Worm (Caenorhabditis elegans) whole organism, early embryonic: ENCODE data around the gene flp-4.

ENCODE experiments used
- B0310.2 ChIP-seq: sonication (generic microtip); optimal IDR thresholded peaks from 2 replicates; lab custom pipeline; 2016; ENCODE audit warnings: mild to moderate bottlenecking, missing genetic modification characterization, missing compliant biosample characterization
- F13C5.2 ChIP-seq: sonication (generic microtip); optimal IDR thresholded peaks from 2 replicates; lab custom pipeline; 2017; ENCODE audit warnings: mild to moderate bottlenecking, missing genetic modification characterization, inconsistent platforms, missing compliant biosample characterization
- aly-1 ChIP-seq: sonication (generic microtip); optimal IDR thresholded peaks from 2 replicates; lab custom pipeline; 2016; ENCODE audit warnings: missing genetic modification characterization, missing compliant biosample characterization
- ama-1 ChIP-seq: fragments of 150-350 bp; optimal IDR thresholded peaks from 2 replicates; lab custom pipeline; 2014
- ceh-13 ChIP-seq: fragments of 200-800 bp; sonication (Bioruptor generic); optimal IDR thresholded peaks from 2 replicates; lab custom pipeline; 2018; ENCODE audit warnings: mild to moderate bottlenecking, missing genetic modification characterization, missing compliant biosample characterization
- ceh-36 ChIP-seq: sonication (generic microtip); optimal IDR thresholded peaks from 2 replicates; lab custom pipeline; 2016; ENCODE audit warnings: missing genetic modification characterization, inconsistent platforms, missing compliant biosample characterization
- ets-7 ChIP-seq: sonication (generic microtip); optimal IDR thresholded peaks from 2 replicates; lab custom pipeline; 2016; ENCODE audit warnings: missing genotype, missing genetic modification characterization, missing compliant biosample characterization
- flt-1 ChIP-seq: fragments of 200-800 bp; sonication (Bioruptor generic); IDR thresholded peaks from 2 replicates; pipeline ENCODE4 v1.3.6; 2022; ENCODE audit warnings: missing genetic modification characterization, missing compliant biosample characterization
- hmbx-1 ChIP-seq: sonication (generic microtip); optimal IDR thresholded peaks from 2 replicates; lab custom pipeline; 2016; ENCODE audit warnings: mild to moderate bottlenecking, missing genetic modification characterization, missing compliant biosample characterization
- hmg-4 ChIP-seq: fragments of 200-800 bp; sonication (Bioruptor generic); optimal IDR thresholded peaks from 2 replicates; lab custom pipeline; 2018; ENCODE audit warnings: mild to moderate bottlenecking, missing genetic modification characterization, missing compliant biosample characterization
- hnd-1 ChIP-seq: sonication (generic microtip); optimal IDR thresholded peaks from 2 replicates; lab custom pipeline; 2016; ENCODE audit warnings: missing genetic modification characterization, missing compliant biosample characterization
- pes-1 ChIP-seq: fragments of 200-800 bp; sonication (Bioruptor generic); IDR thresholded peaks from 2 replicates; pipeline ENCODE4 v1.3.6; 2022; ENCODE audit warnings: missing genetic modification reagents, missing genetic modification characterization, missing compliant biosample characterization
- scrt-1 ChIP-seq: fragments of 200-800 bp; sonication (Bioruptor generic); IDR thresholded peaks from 2 replicates; pipeline ENCODE4 v1.3.6; 2022; ENCODE audit warnings: missing genetic modification characterization, missing compliant biosample characterization
- sea-1 ChIP-seq: fragments of 200-800 bp; sonication (Bioruptor generic); conservative IDR thresholded peaks from 2 replicates; pipeline ENCODE4 v1.3.6; 2022; ENCODE audit warnings: missing genetic modification characterization, missing compliant biosample characterization
- tbx-11 ChIP-seq: fragments of 200-800 bp; sonication (Bioruptor generic); IDR thresholded peaks from 2 replicates; pipeline ENCODE4 v1.3.6; 2022; ENCODE audit warnings: missing genetic modification characterization, missing compliant biosample characterization
- tbx-37 ChIP-seq: fragments of 200-800 bp; sonication (Bioruptor generic); conservative IDR thresholded peaks from 2 replicates; pipeline ENCODE4 v1.3.6; 2022; ENCODE audit warnings: missing genetic modification reagents, missing genetic modification characterization, missing compliant biosample characterization
- tra-4 ChIP-seq: sonication (generic microtip); optimal IDR thresholded peaks from 2 replicates; lab custom pipeline; 2017; ENCODE audit warnings: missing genetic modification characterization, missing compliant biosample characterization

Gene flp-4

DNA sequence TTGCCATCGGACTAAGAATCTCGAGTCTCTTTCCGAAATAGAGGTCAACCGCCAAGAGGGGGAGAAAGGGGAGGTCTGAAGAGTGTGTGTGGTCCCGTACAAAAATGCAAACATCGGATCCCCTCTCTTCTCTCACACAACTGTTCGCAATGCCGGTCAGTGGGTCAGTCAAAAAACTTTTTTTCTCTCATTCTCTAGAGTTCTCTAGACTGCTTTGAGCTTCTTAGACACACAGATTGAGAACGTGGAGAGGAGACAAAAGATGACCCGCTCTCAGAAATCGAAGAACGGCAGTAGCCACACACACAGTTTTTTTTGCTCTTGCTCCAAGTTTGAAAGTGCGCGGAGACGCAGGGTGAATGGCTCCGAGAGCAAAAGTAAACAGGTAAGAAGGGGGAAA lies 27.1 kb downstream of the flp-4 start:
- TF ChIP-seq scrt-1 (no peak), ceh-36 (tag; lab: Kevin White, UChicago) (no peak), tbx-11 (no peak), ama-1 (lab: Kevin White, UChicago) (no peak), sea-1 (no peak), B0310.2 (tag; lab: Kevin White, UChicago) (peak; percentile 29), flt-1 (no peak), pes-1 (peak; percentile 49; the same call in 1 of the 2 replicates), hnd-1 (tag; lab: Kevin White, UChicago) (no peak), hmg-4 (GFP tag; lab: Kevin White, UChicago) (peak; percentile 67), ets-7 (no peak)

DNA sequence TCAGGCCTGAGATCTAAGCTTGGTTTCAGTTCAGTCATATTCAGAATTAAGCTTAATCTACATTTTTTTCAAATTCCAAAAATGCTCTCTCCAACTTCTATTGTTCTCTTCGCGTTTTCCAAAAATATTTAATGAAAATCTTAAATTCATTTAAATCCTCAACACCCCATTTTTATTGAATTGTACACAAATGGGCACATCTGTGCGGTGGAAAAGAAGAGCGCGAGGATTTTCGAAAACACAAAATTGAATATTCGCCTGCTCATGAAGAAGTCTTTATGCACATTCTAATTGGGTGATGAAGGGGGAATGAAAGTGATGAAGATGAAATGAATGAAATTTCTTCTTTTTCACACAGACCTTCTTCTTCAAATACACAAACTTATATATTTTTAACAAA lies 35.8 kb downstream of the flp-4 start:
- TF ChIP-seq B0310.2 (tag; lab: Kevin White, UChicago) (no peak), hmg-4 (GFP tag; lab: Kevin White, UChicago) (no peak), flt-1 (no peak), sea-1 (no peak), hnd-1 (tag; lab: Kevin White, UChicago) (no peak), ama-1 (lab: Kevin White, UChicago) (no peak), F13C5.2 (tag; lab: Kevin White, UChicago) (no peak), ceh-13 (GFP tag; lab: Kevin White, UChicago) (no peak)

DNA sequence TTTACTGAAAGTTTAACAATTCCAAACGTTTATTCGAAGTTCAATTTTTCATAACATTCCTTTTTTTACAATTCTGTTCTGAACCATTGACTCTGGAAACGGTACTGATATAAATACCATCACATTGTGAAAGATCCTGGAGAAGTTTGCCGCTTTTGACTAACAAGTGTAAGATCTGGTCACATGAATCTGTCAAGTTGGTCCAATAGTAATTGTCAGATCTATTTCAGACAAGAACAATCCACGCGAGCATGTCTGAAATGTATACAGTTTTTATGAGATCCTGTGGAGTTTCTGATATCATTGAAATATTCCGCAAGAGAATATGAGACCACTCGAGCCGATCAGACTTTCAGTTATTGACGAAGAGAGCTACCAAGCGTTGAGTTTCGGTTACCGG lies 44.5 kb downstream of the flp-4 start:
- no peak for TF ChIP-seq ama-1 (lab: Kevin White, UChicago)
- no peak for TF ChIP-seq sea-1
- TF ChIP-seq pes-1 = no peak
- TF ChIP-seq tbx-37 (GFP tag; lab: Robert Waterston, UW) = no peak
- TF ChIP-seq hmbx-1 (tag; lab: Kevin White, UChicago) = no peak
- TF ChIP-seq ceh-13 (GFP tag; lab: Kevin White, UChicago) = no peak
- TF ChIP-seq tra-4 (tag; lab: Kevin White, UChicago) = no peak
- TF ChIP-seq flt-1 = no peak
- no peak for TF ChIP-seq hmg-4 (GFP tag; lab: Kevin White, UChicago)

DNA sequence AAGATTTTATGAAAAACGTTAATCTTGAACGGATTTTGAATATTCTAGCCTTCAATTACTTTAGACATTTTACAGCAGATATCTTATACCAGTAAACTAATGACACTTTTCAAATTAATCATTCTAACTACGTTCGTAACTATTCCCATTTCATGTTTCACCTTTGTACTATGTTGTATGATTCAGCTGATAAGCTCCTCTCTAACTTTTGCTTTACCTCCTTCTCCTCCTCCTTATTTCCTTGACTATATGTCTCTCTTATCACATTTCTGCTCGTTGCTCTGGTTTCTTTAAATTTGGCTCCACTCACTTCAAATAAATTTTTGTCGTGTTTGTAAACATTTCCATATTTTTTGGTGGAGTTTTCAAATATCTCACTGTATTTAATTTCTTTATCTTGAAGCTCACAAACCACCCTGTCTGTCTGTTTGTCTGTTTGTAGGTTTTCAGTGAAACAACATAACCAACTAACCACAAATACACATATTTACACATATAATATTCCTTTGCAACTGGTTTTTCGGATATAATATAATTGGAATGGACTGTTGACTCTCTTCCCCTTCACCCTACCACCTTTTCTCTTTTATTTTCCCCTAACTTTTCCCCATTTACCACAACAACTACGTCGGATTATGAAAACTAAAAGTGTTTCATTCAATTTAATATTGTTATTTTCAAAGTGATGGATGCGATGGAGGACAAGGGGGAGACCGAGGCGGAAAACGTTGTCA lies 45.7 kb downstream of the flp-4 start, which contains the start of gene lact-2:
TSS of gene lact-2 (plus strand) at position 684 of the 734 bp plus-strand sequence.
- TF ChIP-seq ceh-36 (tag; lab: Kevin White, UChicago) (no peak), tra-4 (tag; lab: Kevin White, UChicago) (no peak), flt-1 (no peak), B0310.2 (tag; lab: Kevin White, UChicago) (no peak), hmg-4 (GFP tag; lab: Kevin White, UChicago) (no peak), F13C5.2 (tag; lab: Kevin White, UChicago) (no peak), ama-1 (lab: Kevin White, UChicago) (no peak), hnd-1 (tag; lab: Kevin White, UChicago) (no peak), scrt-1 (no peak), ets-7 (no peak), hmbx-1 (tag; lab: Kevin White, UChicago) (no peak), aly-1 (no peak)

DNA sequence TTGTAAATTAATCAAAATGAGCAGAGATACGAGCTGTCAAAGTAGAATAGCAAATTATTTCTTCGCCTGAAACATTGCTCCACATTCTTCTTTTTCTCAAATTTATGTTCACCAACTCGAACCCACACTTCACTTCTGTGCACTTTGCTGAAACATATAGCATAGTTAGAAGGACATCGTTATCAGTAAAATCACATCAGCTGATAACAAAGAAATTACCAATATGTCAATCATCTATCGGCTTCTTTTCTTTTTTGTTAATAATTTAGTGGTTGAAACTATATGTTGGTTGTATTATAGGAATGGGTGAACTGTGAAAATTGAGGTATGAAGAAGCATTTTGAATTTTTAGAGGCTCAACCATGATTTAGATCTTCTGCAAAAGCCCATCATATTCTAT lies 46.6 kb downstream of the flp-4 start:
- TF ChIP-seq pes-1 = no peak
- TF ChIP-seq ets-7 = no peak
- TF ChIP-seq tbx-37 (GFP tag; lab: Robert Waterston, UW) = no peak
- TF ChIP-seq hmbx-1 (tag; lab: Kevin White, UChicago) = no peak
- no peak for TF ChIP-seq hmg-4 (GFP tag; lab: Kevin White, UChicago)
- no peak for TF ChIP-seq F13C5.2 (tag; lab: Kevin White, UChicago)
- TF ChIP-seq ama-1 (lab: Kevin White, UChicago) = no peak
- no peak for TF ChIP-seq hnd-1 (tag; lab: Kevin White, UChicago)
- no peak for TF ChIP-seq ceh-36 (tag; lab: Kevin White, UChicago)
- no peak for TF ChIP-seq sea-1
- TF ChIP-seq tbx-11 = no peak
- no peak for TF ChIP-seq aly-1

DNA sequence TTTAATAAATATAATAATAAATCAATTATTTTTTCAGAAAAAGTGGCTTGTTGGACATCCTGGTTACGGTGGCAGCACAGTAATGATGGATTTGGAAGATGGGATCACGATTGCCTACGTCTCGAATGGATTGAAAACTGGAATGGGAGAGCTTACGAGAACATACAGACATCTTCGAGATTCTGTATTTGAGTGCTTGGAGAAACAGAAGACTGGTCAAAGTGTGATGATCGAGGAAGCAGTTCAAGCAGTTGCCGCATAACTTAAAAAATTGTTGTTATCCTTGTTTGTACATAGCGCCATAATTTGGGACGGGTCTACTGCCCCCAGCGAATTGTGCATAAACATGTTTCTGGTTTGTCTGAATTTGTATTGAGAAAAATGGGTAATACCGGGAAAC lies 49.8 kb downstream of the flp-4 start:
- TF ChIP-seq tra-4 (tag; lab: Kevin White, UChicago) = no peak

ce11 chrII:10099072-10099471 lies 50.4 kb downstream of the flp-4 start:
- TF ChIP-seq hmg-4 (GFP tag; lab: Kevin White, UChicago) (no peak), hnd-1 (tag; lab: Kevin White, UChicago) (no peak), ceh-13 (GFP tag; lab: Kevin White, UChicago) (no peak)

ce11 chrII:10099804-10100360 lies 51.2 kb downstream of the flp-4 start, which contains the start of the genes pas-7 and puf-12:
Gene pas-7 (minus strand): TSS chrII:10099854.
Gene puf-12 (plus strand): TSS chrII:10100310.
- TF ChIP-seq tbx-37 (GFP tag; lab: Robert Waterston, UW) (no peak), sea-1 (no peak), hnd-1 (tag; lab: Kevin White, UChicago) (no peak), pes-1 (no peak), F13C5.2 (tag; lab: Kevin White, UChicago) (no peak), tbx-11 (no peak), ceh-13 (GFP tag; lab: Kevin White, UChicago) (no peak), flt-1 (no peak), hmbx-1 (tag; lab: Kevin White, UChicago) (no peak), scrt-1 (no peak)
